Fruit fly (Drosophila melanogaster) whole organism, embryonic: ENCODE data around the gene CG10208.

Source experiments
- ATbp ChIP-seq: fragments of 200-800 bp; sonication (Bioruptor generic); optimal IDR thresholded peaks from 2 replicates; lab custom pipeline; 2017; ENCODE audit warnings: missing biosample characterization, mild to moderate bottlenecking, missing genetic modification characterization, missing genetic modification reagents
- Antp ChIP-seq: fragments of 200-800 bp; sonication (Bioruptor generic); optimal IDR thresholded peaks from 3 replicates; lab custom pipeline; 2016; ENCODE audit warnings: missing biosample characterization, missing genetic modification characterization
- CG10147 ChIP-seq: fragments of 200-800 bp; sonication (Bioruptor generic); optimal IDR thresholded peaks from 2 replicates; lab custom pipeline; 2019; ENCODE audit warnings: missing biosample characterization, mild to moderate bottlenecking, missing genetic modification characterization, moderate library complexity
- CG10274 ChIP-seq: fragments of 200-800 bp; sonication (Bioruptor generic); optimal IDR thresholded peaks from 3 replicates; lab custom pipeline; 2017; ENCODE audit warnings: missing biosample characterization, mild to moderate bottlenecking, missing genetic modification characterization
- CG11247 ChIP-seq: fragments of 200-800 bp; sonication (Bioruptor generic); IDR thresholded peaks from 2 replicates; pipeline ENCODE4 v1.3.6; 2022; ENCODE audit warnings: missing biosample characterization, missing genetic modification characterization
- CG11504 ChIP-seq: fragments of 200-800 bp; sonication (Bioruptor generic); optimal IDR thresholded peaks from 3 replicates; lab custom pipeline; 2019; ENCODE audit warnings: missing biosample characterization, mild to moderate bottlenecking, missing genetic modification characterization, moderate library complexity
- CG11723 ChIP-seq: fragments of 200-800 bp; sonication (Bioruptor generic); optimal IDR thresholded peaks from 2 replicates; lab custom pipeline; 2017; ENCODE audit warnings: missing biosample characterization, mild to moderate bottlenecking, missing genetic modification characterization
- CG12071 ChIP-seq: fragments of 200-800 bp; sonication (Bioruptor generic); optimal IDR thresholded peaks from 3 replicates; lab custom pipeline; 2018; ENCODE audit warnings: missing biosample characterization, mild to moderate bottlenecking, missing genetic modification characterization
- CG12236 ChIP-seq: fragments of 200-800 bp; sonication (Bioruptor generic); optimal IDR thresholded peaks from 2 replicates; lab custom pipeline; 2016; ENCODE audit warnings: missing biosample characterization, missing genetic modification characterization
- CG12744 ChIP-seq: fragments of 200-800 bp; sonication (Bioruptor generic); optimal IDR thresholded peaks from 2 replicates; lab custom pipeline; 2016; ENCODE audit warnings: missing biosample characterization, missing genetic modification characterization
- CG13296 ChIP-seq: fragments of 200-800 bp; sonication (Bioruptor generic); optimal IDR thresholded peaks from 3 replicates; lab custom pipeline; 2018; ENCODE audit warnings: missing biosample characterization, mild to moderate bottlenecking, missing genetic modification characterization
- CG13894 ChIP-seq: fragments of 200-800 bp; sonication (Bioruptor generic); optimal IDR thresholded peaks from 3 replicates; lab custom pipeline; 2018; ENCODE audit warnings: missing biosample characterization, mild to moderate bottlenecking, missing genetic modification characterization, moderate library complexity
- CG15601 ChIP-seq: fragments of 200-800 bp; sonication (Bioruptor generic); optimal IDR thresholded peaks from 3 replicates; lab custom pipeline; 2019; ENCODE audit warnings: missing biosample characterization, mild to moderate bottlenecking, missing genetic modification characterization, moderate library complexity
- CG16813 ChIP-seq: fragments of 200-800 bp; sonication (Bioruptor generic); IDR thresholded peaks from 3 replicates; pipeline ENCODE4 v1.3.6; 2022; ENCODE audit warnings: missing biosample characterization, missing genetic modification characterization; ENCODE audit not compliant: partially characterized antibody
- CG2120 ChIP-seq: fragments of 200-800 bp; sonication (Bioruptor generic); optimal IDR thresholded peaks from 3 replicates; lab custom pipeline; 2016; ENCODE audit warnings: missing biosample characterization, missing genetic modification characterization
- CG2199 ChIP-seq: fragments of 200-800 bp; sonication (Bioruptor generic); IDR thresholded peaks from 3 replicates; pipeline ENCODE4 v1.3.6; 2022; ENCODE audit warnings: missing biosample characterization, missing genetic modification characterization
- CG2202 ChIP-seq: fragments of 200-800 bp; sonication (Bioruptor generic); optimal IDR thresholded peaks from 2 replicates; lab custom pipeline; 2018; ENCODE audit warnings: missing biosample characterization, mild to moderate bottlenecking, missing genetic modification characterization
- CG31224 ChIP-seq: fragments of 200-800 bp; sonication (Bioruptor generic); IDR thresholded peaks from 2 replicates; pipeline ENCODE4 v1.3.6; 2022; ENCODE audit warnings: missing biosample characterization, missing genetic modification characterization
- CG32767 ChIP-seq: fragments of 200-800 bp; sonication (Bioruptor generic); IDR thresholded peaks from 2 replicates; pipeline ENCODE4 v1.3.6; 2022; ENCODE audit warnings: missing biosample characterization, missing genetic modification characterization
- CG3726 ChIP-seq: fragments of 200-800 bp; sonication (Bioruptor generic); IDR thresholded peaks from 3 replicates; pipeline ENCODE4, ENCODE4 v1.3.6; 2022; ENCODE audit warnings: missing biosample characterization, missing genetic modification characterization
- CG3995 ChIP-seq: fragments of 200-800 bp; sonication (Bioruptor generic); optimal IDR thresholded peaks from 3 replicates; lab custom pipeline; 2016; ENCODE audit warnings: missing biosample characterization, missing genetic modification characterization
- CG6254 ChIP-seq: fragments of 200-800 bp; sonication (Bioruptor generic); optimal IDR thresholded peaks from 3 replicates; lab custom pipeline; 2017; ENCODE audit warnings: mild to moderate bottlenecking, missing biosample characterization, missing genetic modification reagents, missing genetic modification characterization
- CG7839 ChIP-seq: fragments of 200-800 bp; sonication (Bioruptor generic); optimal IDR thresholded peaks from 3 replicates; lab custom pipeline; 2018; ENCODE audit warnings: missing biosample characterization, mild to moderate bottlenecking, missing genetic modification characterization, moderate library complexity
- CG7963 ChIP-seq: fragments of 200-800 bp; sonication (Bioruptor generic); IDR thresholded peaks from 3 replicates; pipeline ENCODE4 v1.3.6; 2022; ENCODE audit warnings: missing biosample characterization, missing genetic modification characterization; ENCODE audit not compliant: partially characterized antibody
- CG8478 ChIP-seq: fragments of >200 bp; optimal IDR thresholded peaks from 2 replicates; lab custom pipeline; 2018
- CG8924 ChIP-seq: fragments of 200-800 bp; optimal IDR thresholded peaks from 3 replicates; lab custom pipeline; 2019; ENCODE audit warnings: missing biosample characterization, mild to moderate bottlenecking, missing genetic modification characterization, moderate library complexity
- CG9437 ChIP-seq: fragments of 200-800 bp; sonication (Bioruptor generic); optimal IDR thresholded peaks from 2 replicates; lab custom pipeline; 2018; ENCODE audit warnings: missing biosample characterization, mild to moderate bottlenecking, missing genetic modification characterization
- Dek ChIP-seq: fragments of 200-800 bp; sonication (Bioruptor generic); optimal IDR thresholded peaks from 3 replicates; lab custom pipeline; 2019; ENCODE audit warnings: missing biosample characterization, mild to moderate bottlenecking, missing genetic modification characterization, moderate library complexity
- Lhr ChIP-seq: fragments of 200-800 bp; sonication (Bioruptor generic); optimal IDR thresholded peaks from 3 replicates; lab custom pipeline; 2017; ENCODE audit warnings: mild to moderate bottlenecking, missing biosample characterization, missing genetic modification reagents, missing genetic modification characterization
- NFAT ChIP-seq: fragments of 200-800 bp; sonication (Bioruptor generic); IDR thresholded peaks from 2 replicates; pipeline ENCODE4 v1.3.6; 2022; ENCODE audit warnings: missing biosample characterization, missing genetic modification characterization
- Sin3A ChIP-seq: fragments of >200 bp; optimal IDR thresholded peaks from 2 replicates; lab custom pipeline; 2018
- TFAM ChIP-seq: fragments of 200-800 bp; sonication (Bioruptor generic); optimal IDR thresholded peaks from 2 replicates; lab custom pipeline; 2017; ENCODE audit warnings: missing biosample characterization, missing genetic modification characterization, inconsistent platforms
- Taf1 ChIP-seq: fragments of 200-800 bp; sonication (Bioruptor generic); IDR thresholded peaks from 2 replicates; pipeline ENCODE4 v1.3.6; 2022; ENCODE audit warnings: missing biosample characterization, missing genetic modification characterization
- amos ChIP-seq: fragments of 200-800 bp; sonication (Bioruptor generic); IDR thresholded peaks from 2 replicates; pipeline ENCODE4 v1.3.6; 2022; ENCODE audit warnings: missing biosample characterization, missing genetic modification characterization; ENCODE audit not compliant: partially characterized antibody
- ato ChIP-seq: fragments of 200-800 bp; sonication (Bioruptor generic); IDR thresholded peaks from 2 replicates; pipeline ENCODE4 v1.3.6; 2022; ENCODE audit warnings: missing biosample characterization, missing genetic modification characterization; ENCODE audit not compliant: partially characterized antibody
- corto ChIP-seq: fragments of 200-800 bp; sonication (Bioruptor generic); optimal IDR thresholded peaks from 2 replicates; lab custom pipeline; 2016; ENCODE audit warnings: missing biosample characterization, mild to moderate bottlenecking, missing genetic modification characterization, moderate library complexity
- cwo ChIP-seq: fragments of 200-800 bp; sonication (Bioruptor generic); optimal IDR thresholded peaks from 3 replicates; lab custom pipeline; 2017; ENCODE audit warnings: missing biosample characterization, missing genetic modification characterization, mild to moderate bottlenecking, moderate library complexity, missing genetic modification reagents
- fru ChIP-seq: fragments of >200 bp; optimal IDR thresholded peaks from 2 replicates; lab custom pipeline; 2017
- grau ChIP-seq: fragments of 200-800 bp; optimal IDR thresholded peaks from 3 replicates; lab custom pipeline; 2019; ENCODE audit warnings: missing biosample characterization, mild to moderate bottlenecking, missing genetic modification characterization, moderate library complexity
- hkb ChIP-seq, 2 experiments: fragments of 200-800 bp in 1 of 2; fragments of >200 bp in 1 of 2; sonication (Bioruptor generic) in 1 of 2; IDR thresholded peaks in 1 of 2; optimal IDR thresholded peaks in 1 of 2; 2 replicates each; pipeline versions ENCODE4 v1.3.6 to Lab custom; 2017 to 2022; ENCODE audit warnings: missing biosample characterization in 1 of 2, missing genetic modification characterization in 1 of 2
- hth ChIP-seq: fragments of >200 bp; optimal IDR thresholded peaks from 2 replicates; lab custom pipeline; 2017; ENCODE audit warnings: inconsistent platforms
- ken ChIP-seq: fragments of 200-800 bp; sonication (Bioruptor generic); IDR thresholded peaks from 3 replicates; pipeline ENCODE4 v1.3.6; 2022; ENCODE audit warnings: missing biosample characterization, missing genetic modification characterization
- nau ChIP-seq: fragments of 200-800 bp; sonication (Bioruptor generic); optimal IDR thresholded peaks from 3 replicates; lab custom pipeline; 2017; ENCODE audit warnings: missing biosample characterization, mild to moderate bottlenecking, missing genetic modification characterization, missing genetic modification reagents
- nerfin-2 ChIP-seq: fragments of 200-800 bp; sonication (Bioruptor generic); IDR thresholded peaks from 2 replicates; pipeline ENCODE4 v1.3.6; 2022; ENCODE audit warnings: missing biosample characterization, missing genetic modification characterization; ENCODE audit not compliant: partially characterized antibody
- nom ChIP-seq: fragments of 200-800 bp; sonication (Bioruptor generic); optimal IDR thresholded peaks from 2 replicates; lab custom pipeline; 2017; ENCODE audit warnings: missing biosample characterization, missing genetic modification characterization, mild to moderate bottlenecking, moderate library complexity, missing genetic modification reagents
- odd ChIP-seq: fragments of 200-800 bp; sonication (Bioruptor generic); optimal IDR thresholded peaks from 2 replicates; lab custom pipeline; 2017; ENCODE audit warnings: missing biosample characterization, mild to moderate bottlenecking, missing genetic modification characterization
- peb ChIP-seq: fragments of 200-800 bp; sonication (Bioruptor generic); IDR thresholded peaks from 2 replicates; pipeline ENCODE4 v1.3.6; 2022; ENCODE audit warnings: missing biosample characterization, missing genetic modification characterization
- pfk ChIP-seq: fragments of 200-800 bp; sonication (Bioruptor generic); optimal IDR thresholded peaks from 2 replicates; lab custom pipeline; 2018; ENCODE audit warnings: missing biosample characterization, mild to moderate bottlenecking, missing genetic modification characterization, moderate library complexity
- wor ChIP-seq: fragments of 200-800 bp; sonication (Bioruptor generic); IDR thresholded peaks from 2 replicates; pipeline ENCODE4 v1.3.6; 2022; ENCODE audit warnings: missing biosample characterization, missing genetic modification characterization
- zf30C ChIP-seq: fragments of 200-800 bp; sonication (Bioruptor generic); optimal IDR thresholded peaks from 3 replicates; lab custom pipeline; 2018; ENCODE audit warnings: missing biosample characterization, mild to moderate bottlenecking, missing genetic modification characterization

The CG10208 gene

dm6 chr3R:23781466-23781935 lies 7.6 kb upstream of the CG10208 start, which contains the start of the genes Nup98-96 and mbc (continued):
- TF ChIP-seq hth (no peak), CG6254 (GFP tag; lab: Kevin White, UChicago) (peak; percentile 16), CG13296 (GFP tag; lab: Kevin White, UChicago) (peak; percentile 45), amos (GFP tag; lab: Robert Waterston, UW) (peak; percentile 39), Lhr (GFP tag; lab: Kevin White, UChicago) (peak; percentile 87), CG8478 (lab: Kevin White, UChicago) (no peak), CG2202 (tag; lab: Kevin White, UChicago) (peak; percentile 57), ken (GFP tag; lab: Robert Waterston, UW) (peak; percentile 83), CG15601 (tag; lab: Kevin White, UChicago) (peak; percentile 83), Taf1 (peak; percentile 73), pfk (peak; percentile 57), CG2199 (GFP tag; lab: Robert Waterston, UW) (no peak; the same call in 2 of the 3 replicates), CG10147 (GFP tag; lab: Kevin White, UChicago) (peak; percentile 72), CG31224 (peak; percentile 61), cwo (GFP tag; lab: Kevin White, UChicago) (peak; percentile 43), Sin3A (lab: Kevin White, UChicago) (peak; percentile 100), fru (lab: Kevin White, UChicago) (no peak), CG11723 (GFP tag; lab: Kevin White, UChicago) (peak; percentile 70), CG3995 (GFP tag; lab: Kevin White, UChicago) (peak; percentile 83), CG2120 (peak; percentile 94), CG11504 (peak; percentile 85), CG3726 (GFP tag; lab: Robert Waterston, UW) (peak; percentile 75; the same call in 2 of the 3 replicates), CG16813 (GFP tag; lab: Robert Waterston, UW) (no peak; the same call in 2 of the 3 replicates), Antp (peak; percentile 92), CG9437 (GFP tag; lab: Kevin White, UChicago) (peak; percentile 67), CG7839 (tag; lab: Kevin White, UChicago) (peak; percentile 86), CG8924 (tag; lab: Kevin White, UChicago) (peak; percentile 83), CG12071 (GFP tag; lab: Kevin White, UChicago) (peak; percentile 17), grau (tag; lab: Kevin White, UChicago) (peak; percentile 86), CG10274 (peak; percentile 2), ATbp (GFP tag; lab: Kevin White, UChicago) (peak; percentile 48), wor (GFP tag; lab: Robert Waterston, UW) (peak; percentile 61), CG11247 (GFP tag; lab: Robert Waterston, UW) (peak; percentile 79), nom (peak; percentile 75), peb (peak; percentile 71), nerfin-2 (peak; percentile 43; the same call in 1 of the 2 replicates), hkb (optimal IDR thresholded peaks at IDR 0.05; lab: Kevin White, UChicago) (peak; percentile 99), hkb (GFP tag; IDR thresholded peaks at IDR 0.05; lab: Robert Waterston, UW) (peak; percentile 61; the same call in 1 of the 2 replicates), zf30C (GFP tag; lab: Kevin White, UChicago) (peak; percentile 97), CG12236 (GFP tag; lab: Kevin White, UChicago) (peak; percentile 84), corto (GFP tag; lab: Kevin White, UChicago) (no peak), Dek (peak; percentile 82), ato (0 out of 2 replicates have a peak, but pooled peaks have one; percentile 65), CG12744 (GFP tag; lab: Kevin White, UChicago) (peak; percentile 76), nau (GFP tag; lab: Kevin White, UChicago) (no peak), CG7963 (GFP tag; lab: Robert Waterston, UW) (no peak), odd (GFP tag; lab: Kevin White, UChicago) (peak; percentile 47), TFAM (GFP tag; lab: Kevin White, UChicago) (peak; percentile 50), NFAT (GFP tag; lab: Robert Waterston, UW) (peak; percentile 67), CG32767 (GFP tag; lab: Robert Waterston, UW) (peak; percentile 57; the same call in 1 of the 2 replicates), CG13894 (tag; lab: Kevin White, UChicago) (peak; percentile 80)
